Worm (Caenorhabditis elegans) whole organism, early embryonic: ENCODE measurements around the gene ceh-92.

Source experiments
- B0310.2 ChIP-seq: sonication (generic microtip); optimal IDR thresholded peaks from 2 replicates; lab custom pipeline; 2016; ENCODE audit warnings: mild to moderate bottlenecking, missing genetic modification characterization, missing compliant biosample characterization
- F13C5.2 ChIP-seq: sonication (generic microtip); optimal IDR thresholded peaks from 2 replicates; lab custom pipeline; 2017; ENCODE audit warnings: mild to moderate bottlenecking, missing genetic modification characterization, inconsistent platforms, missing compliant biosample characterization
- aly-1 ChIP-seq: sonication (generic microtip); optimal IDR thresholded peaks from 2 replicates; lab custom pipeline; 2016; ENCODE audit warnings: missing genetic modification characterization, missing compliant biosample characterization
- ama-1 ChIP-seq: fragments of 150-350 bp; optimal IDR thresholded peaks from 2 replicates; lab custom pipeline; 2014
- ceh-13 ChIP-seq: fragments of 200-800 bp; sonication (Bioruptor generic); optimal IDR thresholded peaks from 2 replicates; lab custom pipeline; 2018; ENCODE audit warnings: mild to moderate bottlenecking, missing genetic modification characterization, missing compliant biosample characterization
- ceh-36 ChIP-seq: sonication (generic microtip); optimal IDR thresholded peaks from 2 replicates; lab custom pipeline; 2016; ENCODE audit warnings: missing genetic modification characterization, inconsistent platforms, missing compliant biosample characterization
- ets-7 ChIP-seq: sonication (generic microtip); optimal IDR thresholded peaks from 2 replicates; lab custom pipeline; 2016; ENCODE audit warnings: missing genotype, missing genetic modification characterization, missing compliant biosample characterization
- flt-1 ChIP-seq: fragments of 200-800 bp; sonication (Bioruptor generic); IDR thresholded peaks from 2 replicates; pipeline ENCODE4 v1.3.6; 2022; ENCODE audit warnings: missing genetic modification characterization, missing compliant biosample characterization
- hmbx-1 ChIP-seq: sonication (generic microtip); optimal IDR thresholded peaks from 2 replicates; lab custom pipeline; 2016; ENCODE audit warnings: mild to moderate bottlenecking, missing genetic modification characterization, missing compliant biosample characterization
- hmg-4 ChIP-seq: fragments of 200-800 bp; sonication (Bioruptor generic); optimal IDR thresholded peaks from 2 replicates; lab custom pipeline; 2018; ENCODE audit warnings: mild to moderate bottlenecking, missing genetic modification characterization, missing compliant biosample characterization
- hnd-1 ChIP-seq: sonication (generic microtip); optimal IDR thresholded peaks from 2 replicates; lab custom pipeline; 2016; ENCODE audit warnings: missing genetic modification characterization, missing compliant biosample characterization
- pes-1 ChIP-seq: fragments of 200-800 bp; sonication (Bioruptor generic); IDR thresholded peaks from 2 replicates; pipeline ENCODE4 v1.3.6; 2022; ENCODE audit warnings: missing genetic modification reagents, missing genetic modification characterization, missing compliant biosample characterization
- scrt-1 ChIP-seq: fragments of 200-800 bp; sonication (Bioruptor generic); IDR thresholded peaks from 2 replicates; pipeline ENCODE4 v1.3.6; 2022; ENCODE audit warnings: missing genetic modification characterization, missing compliant biosample characterization
- sea-1 ChIP-seq: fragments of 200-800 bp; sonication (Bioruptor generic); conservative IDR thresholded peaks from 2 replicates; pipeline ENCODE4 v1.3.6; 2022; ENCODE audit warnings: missing genetic modification characterization, missing compliant biosample characterization
- tbx-11 ChIP-seq: fragments of 200-800 bp; sonication (Bioruptor generic); IDR thresholded peaks from 2 replicates; pipeline ENCODE4 v1.3.6; 2022; ENCODE audit warnings: missing genetic modification characterization, missing compliant biosample characterization
- tbx-37 ChIP-seq: fragments of 200-800 bp; sonication (Bioruptor generic); conservative IDR thresholded peaks from 2 replicates; pipeline ENCODE4 v1.3.6; 2022; ENCODE audit warnings: missing genetic modification reagents, missing genetic modification characterization, missing compliant biosample characterization
- tra-4 ChIP-seq: sonication (generic microtip); optimal IDR thresholded peaks from 2 replicates; lab custom pipeline; 2017; ENCODE audit warnings: missing genetic modification characterization, missing compliant biosample characterization

ceh-92 gene

DNA sequence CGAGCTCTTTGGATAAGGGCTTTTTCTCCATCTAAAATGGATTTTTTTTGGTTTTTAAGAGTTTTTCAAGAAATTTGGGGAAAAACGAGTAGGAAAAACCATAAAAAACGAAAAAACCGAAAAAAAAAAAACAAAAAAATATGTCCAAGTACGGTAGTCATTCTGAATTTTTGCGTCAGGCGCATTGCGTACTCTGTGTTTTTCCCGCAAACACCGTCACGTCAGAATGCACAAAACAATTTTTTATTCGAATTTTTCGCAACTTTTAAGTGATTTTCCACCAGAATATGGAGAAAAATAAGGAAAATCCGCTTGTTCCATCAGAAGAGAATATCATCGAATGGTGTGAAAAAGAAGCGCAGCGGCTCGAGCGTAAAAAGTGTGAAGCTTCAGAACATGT lies at the start of gene ceh-92, which contains the start of gene Y66D12A.6:
ceh-92 (plus strand) TSS at position 229 of the 400 bp plus-strand sequence.
Y66D12A.6 (minus strand) TSS at position 31 of the 400 bp plus-strand sequence.
- TF ChIP-seq ceh-36 (tag; lab: Kevin White, UChicago) = no peak
- no peak for TF ChIP-seq ets-7 (tag; lab: Kevin White, UChicago)
- TF ChIP-seq ama-1 (lab: Kevin White, UChicago) = no peak
- TF ChIP-seq aly-1 = no peak
- TF ChIP-seq hnd-1 (tag; lab: Kevin White, UChicago) = no peak
- TF ChIP-seq tra-4 = no peak
- no peak for TF ChIP-seq scrt-1 (GFP tag; lab: Robert Waterston, UW)
- TF ChIP-seq flt-1 (GFP tag; lab: Robert Waterston, UW) = no peak
- TF ChIP-seq hmbx-1 (tag; lab: Kevin White, UChicago) = no peak

- TF ChIP-seq flt-1 (GFP tag; lab: Robert Waterston, UW) = no peak
- no peak for TF ChIP-seq ceh-13 (GFP tag; lab: Kevin White, UChicago)
These were observed 46.7 kb upstream of the ceh-92 start, which contains the start of gene nrps-1 for ce11 chrIII:11534624-11535079. Gene nrps-1, plus strand, starts transcription at chrIII:11534674.

- TF ChIP-seq aly-1 (no peak), hnd-1 (tag; lab: Kevin White, UChicago) (no peak), hmg-4 (no peak), tra-4 (no peak), B0310.2 (tag; lab: Kevin White, UChicago) (no peak), pes-1 (GFP tag; lab: Robert Waterston, UW) (no peak), flt-1 (GFP tag; lab: Robert Waterston, UW) (no peak), tbx-37 (GFP tag; lab: Robert Waterston, UW) (no peak), hmbx-1 (tag; lab: Kevin White, UChicago) (no peak), ceh-36 (tag; lab: Kevin White, UChicago) (no peak), scrt-1 (GFP tag; lab: Robert Waterston, UW) (no peak), F13C5.2 (tag; lab: Kevin White, UChicago) (no peak), ceh-13 (GFP tag; lab: Kevin White, UChicago) (no peak), ets-7 (tag; lab: Kevin White, UChicago) (no peak), ama-1 (lab: Kevin White, UChicago) (no peak), tbx-11 (GFP tag; lab: Robert Waterston, UW) (no peak)
These were observed 45.9 kb upstream of the ceh-92 start for ce11 chrIII:11535453-11535852.

DNA sequence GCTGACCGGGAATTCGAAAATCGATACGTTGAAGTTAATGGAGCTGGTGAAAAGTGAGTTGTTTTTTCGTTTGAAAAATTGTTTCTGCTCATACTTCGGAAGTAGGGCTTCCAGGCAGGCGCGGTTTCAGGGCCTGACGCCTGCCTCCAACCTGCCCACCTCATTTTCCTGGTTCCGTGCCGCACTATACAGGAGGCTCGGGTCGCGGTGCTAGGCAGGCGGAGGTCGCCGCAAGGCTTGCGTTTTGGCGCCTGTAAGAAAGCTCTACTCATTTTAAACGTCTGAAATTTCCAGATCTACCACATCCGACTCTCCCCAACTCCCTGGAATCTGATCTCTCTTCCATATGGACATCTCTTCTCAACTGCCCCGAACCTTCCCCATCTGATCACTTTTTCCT lies 36.5 kb upstream of the ceh-92 start:
- TF ChIP-seq ama-1 (lab: Kevin White, UChicago) (no peak), hmg-4 (no peak), sea-1 (GFP tag; lab: Robert Waterston, UW) (no peak), tbx-11 (GFP tag; lab: Robert Waterston, UW) (no peak), pes-1 (GFP tag; lab: Robert Waterston, UW) (no peak), ceh-36 (tag; lab: Kevin White, UChicago) (no peak), F13C5.2 (tag; lab: Kevin White, UChicago) (no peak), flt-1 (GFP tag; lab: Robert Waterston, UW) (no peak), ceh-13 (GFP tag; lab: Kevin White, UChicago) (no peak), tbx-37 (GFP tag; lab: Robert Waterston, UW) (no peak), hnd-1 (tag; lab: Kevin White, UChicago) (no peak), B0310.2 (tag; lab: Kevin White, UChicago) (no peak), scrt-1 (GFP tag; lab: Robert Waterston, UW) (no peak), ets-7 (tag; lab: Kevin White, UChicago) (no peak), tra-4 (no peak), aly-1 (no peak), hmbx-1 (tag; lab: Kevin White, UChicago) (no peak)

DNA sequence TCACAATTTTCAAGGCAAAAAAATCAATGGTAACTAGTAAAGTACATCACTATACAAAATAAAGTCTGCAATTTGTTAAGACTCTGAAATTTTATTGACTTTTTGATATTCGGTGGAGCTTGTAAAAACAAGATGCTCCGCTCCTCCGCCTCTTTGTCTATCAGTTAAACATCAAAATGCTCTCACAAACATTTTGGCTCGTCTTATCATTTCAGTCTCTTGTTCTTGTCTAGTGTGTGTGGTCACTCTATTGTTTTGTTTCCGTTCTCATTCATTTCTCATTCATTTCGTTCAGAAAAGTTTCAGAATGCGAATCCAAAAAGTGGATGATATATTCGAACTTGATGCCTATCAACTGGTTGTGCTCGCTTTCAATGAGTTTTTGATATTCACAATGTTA lies 33.3 kb upstream of the ceh-92 start, which contains the start of gene Y66D12A.13:
Y66D12A.13 (plus strand) TSS at position 301 of the 400 bp plus-strand sequence.
- TF ChIP-seq pes-1 (GFP tag; lab: Robert Waterston, UW) (no peak), hmbx-1 (tag; lab: Kevin White, UChicago) (no peak), ets-7 (tag; lab: Kevin White, UChicago) (no peak), tbx-11 (GFP tag; lab: Robert Waterston, UW) (no peak), ceh-36 (tag; lab: Kevin White, UChicago) (no peak)

ce11 chrIII:11554701-11555111 lies 26.7 kb upstream of the ceh-92 start:
- TF ChIP-seq hmg-4 (no peak), sea-1 (GFP tag; lab: Robert Waterston, UW) (0 out of 2 replicates have a peak, but pooled peaks have one; percentile 47), ama-1 (lab: Kevin White, UChicago) (no peak), scrt-1 (GFP tag; lab: Robert Waterston, UW) (0 out of 2 replicates have a peak, but pooled peaks have one; percentile 18), hnd-1 (tag; lab: Kevin White, UChicago) (no peak)

DNA sequence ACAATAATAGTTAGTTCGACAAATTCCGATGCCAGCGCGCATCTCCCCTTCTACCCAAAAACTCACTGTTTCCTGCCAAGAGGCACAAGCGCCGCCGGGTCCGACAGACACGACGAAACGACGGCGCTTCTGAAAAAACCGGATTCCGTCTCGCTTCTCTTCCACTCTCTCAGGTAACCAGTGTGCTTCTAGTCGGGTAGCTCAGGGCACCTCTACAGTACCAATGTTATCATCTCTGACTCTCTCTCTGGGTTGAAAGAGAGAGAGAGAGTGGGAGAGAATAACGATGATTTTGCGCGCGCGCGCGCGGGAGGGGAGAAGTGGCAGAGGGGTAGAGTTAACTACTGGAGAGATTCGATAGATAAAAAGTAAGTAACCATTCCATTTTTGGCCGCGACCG lies 24.5 kb upstream of the ceh-92 start:
- TF ChIP-seq F13C5.2 (tag; lab: Kevin White, UChicago) (no peak), aly-1 (peak; percentile 18)

DNA sequence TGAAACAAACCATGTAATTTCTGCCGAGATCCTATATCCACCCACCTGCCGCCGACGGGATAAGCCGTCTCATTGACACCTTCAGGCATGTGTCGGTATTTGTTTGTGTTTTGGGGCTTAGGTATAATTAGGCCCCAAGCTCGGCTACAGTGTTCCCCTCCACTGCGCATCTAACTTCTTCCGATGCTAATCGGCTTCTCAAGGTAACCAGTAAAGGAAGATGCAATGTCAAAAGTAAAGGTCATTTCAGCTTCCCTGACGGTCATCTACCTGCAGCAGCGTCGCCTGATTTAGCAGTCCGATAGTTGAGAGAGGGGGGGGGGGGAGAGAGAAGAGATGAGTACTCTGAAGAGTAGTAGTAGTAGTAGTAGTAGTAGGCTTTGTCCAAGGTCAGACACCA lies 23.1 kb upstream of the ceh-92 start:
- TF ChIP-seq ets-7 (tag; lab: Kevin White, UChicago) = no peak
- TF ChIP-seq sea-1 (GFP tag; lab: Robert Waterston, UW) = no peak
- no peak for TF ChIP-seq hmbx-1 (tag; lab: Kevin White, UChicago)
- no peak for TF ChIP-seq F13C5.2 (tag; lab: Kevin White, UChicago)
- TF ChIP-seq tbx-37 (GFP tag; lab: Robert Waterston, UW) = no peak
- no peak for TF ChIP-seq pes-1 (GFP tag; lab: Robert Waterston, UW)
- TF ChIP-seq hmg-4 = no peak
- no peak for TF ChIP-seq tra-4
- TF ChIP-seq aly-1 = no peak
- TF ChIP-seq flt-1 (GFP tag; lab: Robert Waterston, UW) = no peak
- no peak for TF ChIP-seq scrt-1 (GFP tag; lab: Robert Waterston, UW)
- TF ChIP-seq ama-1 (lab: Kevin White, UChicago) = no peak
- no peak for TF ChIP-seq tbx-11 (GFP tag; lab: Robert Waterston, UW)
- TF ChIP-seq hnd-1 (tag; lab: Kevin White, UChicago) = no peak
- TF ChIP-seq ceh-13 (GFP tag; lab: Kevin White, UChicago) = no peak
- no peak for TF ChIP-seq ceh-36 (tag; lab: Kevin White, UChicago)
- TF ChIP-seq B0310.2 (tag; lab: Kevin White, UChicago) = no peak
